Worm (Caenorhabditis elegans) whole organism, L3 larva: ENCODE data around the gene T09F3.2.

ENCODE experiments used
- R02D3.7 ChIP-seq: fragments of 150-350 bp; optimal IDR thresholded peaks from 2 replicates; lab custom pipeline; 2014; ENCODE audit warnings: missing biosample characterization, missing genetic modification characterization
- ZK546.5 ChIP-seq: sonication (generic microtip); optimal IDR thresholded peaks from 2 replicates; lab custom pipeline; 2017; ENCODE audit warnings: missing biosample characterization, missing genetic modification characterization
- aly-2 ChIP-seq: fragments of 150-350 bp; optimal IDR thresholded peaks from 2 replicates; lab custom pipeline; 2014; ENCODE audit warnings: missing biosample characterization, missing genetic modification characterization
- ama-1 ChIP-seq: fragments of 150-350 bp; optimal IDR thresholded peaks from 2 replicates; lab custom pipeline; 2018
- ceh-16 ChIP-seq: sonication (generic microtip); optimal IDR thresholded peaks from 2 replicates; lab custom pipeline; 2017; ENCODE audit warnings: missing biosample characterization, missing genetic modification characterization
- ceh-28 ChIP-seq: fragments of 150-350 bp; optimal IDR thresholded peaks from 2 replicates; lab custom pipeline; 2014; ENCODE audit warnings: missing biosample characterization, missing genetic modification reagents, missing genetic modification characterization
- ceh-82 ChIP-seq: fragments of 150-350 bp; optimal IDR thresholded peaks from 2 replicates; lab custom pipeline; 2014; ENCODE audit warnings: missing biosample characterization, missing genetic modification characterization
- ceh-9 ChIP-seq: sonication (generic microtip); optimal IDR thresholded peaks from 2 replicates; lab custom pipeline; 2018; ENCODE audit warnings: missing biosample characterization, missing genetic modification characterization
- daf-12 ChIP-seq: fragments of 150-350 bp; optimal IDR thresholded peaks from 2 replicates; lab custom pipeline; 2014; ENCODE audit warnings: missing biosample characterization, missing genetic modification reagents, missing genetic modification characterization
- egl-27 ChIP-seq: sonication (generic microtip); optimal IDR thresholded peaks from 4 replicates; lab custom pipeline; 2017; ENCODE audit warnings: missing biosample characterization, missing genetic modification reagents, missing genetic modification characterization
- egl-5 ChIP-seq: fragments of 150-350 bp; optimal IDR thresholded peaks from 2 replicates; lab custom pipeline; 2017; ENCODE audit warnings: missing biosample characterization, missing genetic modification reagents, missing genetic modification characterization, inconsistent platforms
- elt-1 ChIP-seq: fragments of 150-350 bp; optimal IDR thresholded peaks from 2 replicates; lab custom pipeline; 2014; ENCODE audit warnings: missing biosample characterization, missing genetic modification characterization
- elt-2 ChIP-seq: sonication (generic microtip); optimal IDR thresholded peaks from 2 replicates; lab custom pipeline; 2016; ENCODE audit warnings: missing genetic modification reagents, mild to moderate bottlenecking, missing genetic modification characterization, missing compliant biosample characterization
- elt-3 ChIP-seq, 3 experiments: fragments of 150-350 bp in 1 of 3; sonication (generic microtip) in 2 of 3; optimal IDR thresholded peaks; 2 replicates in 2 of 3; 4 replicates in 1 of 3; lab custom pipeline; 2014 to 2017; ENCODE audit warnings: missing biosample characterization in 3 of 3, missing genetic modification characterization in 3 of 3
- eor-1 ChIP-seq, 2 experiments: fragments of 150-350 bp; optimal IDR thresholded peaks; 2 replicates each; lab custom pipeline; 2014 to 2018; ENCODE audit warnings: missing biosample characterization in 2 of 2, missing genetic modification characterization in 2 of 2
- fkh-10 ChIP-seq: sonication (generic microtip); optimal IDR thresholded peaks from 2 replicates; lab custom pipeline; 2017; ENCODE audit warnings: missing biosample characterization, missing genetic modification reagents, missing genetic modification characterization
- fos-1 ChIP-seq: fragments of 150-350 bp; optimal IDR thresholded peaks from 2 replicates; lab custom pipeline; 2014; ENCODE audit warnings: missing biosample characterization, missing genetic modification characterization
- hmg-11 ChIP-seq: sonication (generic microtip); optimal IDR thresholded peaks from 2 replicates; lab custom pipeline; 2016; ENCODE audit warnings: missing genetic modification characterization, missing compliant biosample characterization
- jun-1 ChIP-seq: fragments of 150-350 bp; optimal IDR thresholded peaks from 2 replicates; lab custom pipeline; 2014; ENCODE audit warnings: missing biosample characterization, missing genetic modification reagents, missing genetic modification characterization
- lin-15B ChIP-seq: fragments of 150-350 bp; optimal IDR thresholded peaks from 2 replicates; lab custom pipeline; 2014; ENCODE audit warnings: missing biosample characterization, missing genetic modification characterization
- lin-39 ChIP-seq: fragments of 150-350 bp; optimal IDR thresholded peaks from 2 replicates; lab custom pipeline; 2018; ENCODE audit warnings: missing biosample characterization, missing genetic modification reagents, missing genetic modification characterization
- lsy-12 ChIP-seq: sonication (generic microtip); optimal IDR thresholded peaks from 2 replicates; lab custom pipeline; 2016; ENCODE audit warnings: mild to moderate bottlenecking, missing genetic modification characterization, missing compliant biosample characterization
- mdl-1 ChIP-seq: fragments of 150-350 bp; optimal IDR thresholded peaks from 2 replicates; lab custom pipeline; 2014; ENCODE audit warnings: missing biosample characterization, missing genetic modification characterization
- mml-1 ChIP-seq: fragments of 150-350 bp; sonication (generic microtip); optimal IDR thresholded peaks from 3 replicates; lab custom pipeline; 2014; ENCODE audit warnings: missing biosample characterization, missing genetic modification characterization
- nfya-1 ChIP-seq: sonication (generic microtip); optimal IDR thresholded peaks from 2 replicates; lab custom pipeline; 2017; ENCODE audit warnings: missing genetic modification characterization, mild to moderate bottlenecking, missing compliant biosample characterization, antibody characterized with exemption, moderate library complexity; ENCODE audit not compliant: insufficient read depth
- nhr-11 ChIP-seq: fragments of 150-350 bp; optimal IDR thresholded peaks from 2 replicates; lab custom pipeline; 2014; ENCODE audit warnings: missing biosample characterization, missing genetic modification characterization
- nhr-12 ChIP-seq: fragments of 150-350 bp; optimal IDR thresholded peaks from 2 replicates; lab custom pipeline; 2014; ENCODE audit warnings: missing biosample characterization, missing genetic modification characterization
- nhr-23 ChIP-seq: fragments of 150-350 bp; optimal IDR thresholded peaks from 2 replicates; lab custom pipeline; 2014; ENCODE audit warnings: missing biosample characterization, missing genetic modification reagents, missing genetic modification characterization
- nhr-237 ChIP-seq: fragments of 150-350 bp; optimal IDR thresholded peaks from 2 replicates; lab custom pipeline; 2014; ENCODE audit warnings: missing biosample characterization, missing genetic modification characterization
- nhr-25 ChIP-seq: sonication (generic microtip); optimal IDR thresholded peaks from 2 replicates; lab custom pipeline; 2017; ENCODE audit warnings: missing biosample characterization, missing genetic modification characterization
- nhr-28 ChIP-seq: fragments of 150-350 bp; optimal IDR thresholded peaks from 2 replicates; lab custom pipeline; 2014; ENCODE audit warnings: missing biosample characterization, missing genetic modification characterization
- nhr-43 ChIP-seq: sonication (generic microtip); optimal IDR thresholded peaks from 2 replicates; lab custom pipeline; 2016; ENCODE audit warnings: mild to moderate bottlenecking, missing genetic modification characterization, missing compliant biosample characterization; ENCODE audit not compliant: poor library complexity, severe bottlenecking
- nhr-67 ChIP-seq: fragments of 150-350 bp; optimal IDR thresholded peaks from 2 replicates; lab custom pipeline; 2014; ENCODE audit warnings: missing biosample characterization, missing genetic modification characterization
- nhr-76 ChIP-seq: fragments of 150-350 bp; sonication (generic microtip); optimal IDR thresholded peaks from 5 replicates; lab custom pipeline; 2014; ENCODE audit warnings: missing biosample characterization, missing genetic modification characterization
- nhr-77 ChIP-seq: fragments of 150-350 bp; optimal IDR thresholded peaks from 2 replicates; lab custom pipeline; 2014; ENCODE audit warnings: missing biosample characterization, missing genetic modification characterization
- pha-4 ChIP-seq: fragments of 150-350 bp; optimal IDR thresholded peaks from 2 replicates; lab custom pipeline; 2014; ENCODE audit warnings: missing biosample characterization, missing genetic modification reagents, missing genetic modification characterization
- pqm-1 ChIP-seq: fragments of 150-350 bp; optimal IDR thresholded peaks from 2 replicates; lab custom pipeline; 2017; ENCODE audit warnings: missing biosample characterization, missing genetic modification characterization, inconsistent platforms
- sea-2 ChIP-seq: fragments of 150-350 bp; sonication (generic microtip); optimal IDR thresholded peaks from 4 replicates; lab custom pipeline; 2014; ENCODE audit warnings: missing biosample characterization, missing genetic modification reagents, missing genetic modification characterization
- skn-1 ChIP-seq: fragments of 150-350 bp; optimal IDR thresholded peaks from 2 replicates; lab custom pipeline; 2014; ENCODE audit warnings: missing biosample characterization, missing genetic modification characterization
- snpc-4 ChIP-seq: fragments of 150-350 bp; optimal IDR thresholded peaks from 2 replicates; lab custom pipeline; 2014; ENCODE audit warnings: missing biosample characterization, missing genetic modification characterization
- tbx-2 ChIP-seq: sonication (generic microtip); optimal IDR thresholded peaks from 2 replicates; lab custom pipeline; 2016; ENCODE audit warnings: mild to moderate bottlenecking, missing genetic modification characterization, missing compliant biosample characterization
- unc-62 ChIP-seq: fragments of 150-350 bp; sonication (generic microtip); optimal IDR thresholded peaks from 4 replicates; lab custom pipeline; 2014; ENCODE audit warnings: missing biosample characterization, missing genetic modification reagents, missing genetic modification characterization
- zag-1 ChIP-seq: fragments of 150-350 bp; optimal IDR thresholded peaks from 2 replicates; lab custom pipeline; 2014; ENCODE audit warnings: missing biosample characterization, missing genetic modification characterization
- ztf-11 ChIP-seq: fragments of 150-350 bp; optimal IDR thresholded peaks from 2 replicates; lab custom pipeline; 2014; ENCODE audit warnings: missing biosample characterization, missing genetic modification characterization

Gene T09F3.2

ce11 chrII:10382247-10382646, 8.7 kb upstream of the T09F3.2 start (continued):
- TF ChIP-seq R02D3.7 (tag; lab: Kevin White, UChicago) (peak; percentile 16), nhr-77 (tag; lab: Kevin White, UChicago) (no peak), nhr-237 (tag; lab: Kevin White, UChicago) (no peak)

- TF ChIP-seq nfya-1 (peak; percentile 47), zag-1 (no peak), hmg-11 (tag; lab: Kevin White, UChicago) (peak; percentile 26), nhr-11 (tag; lab: Kevin White, UChicago) (no peak), nhr-43 (tag; lab: Kevin White, UChicago) (no peak), ceh-16 (tag; lab: Kevin White, UChicago) (no peak), R02D3.7 (tag; lab: Kevin White, UChicago) (no peak), ceh-9 (no peak), nhr-28 (tag; lab: Kevin White, UChicago) (no peak), nhr-25 (tag; lab: Kevin White, UChicago) (peak; percentile 68), pha-4 (tag; lab: Kevin White, UChicago) (peak; percentile 42), nhr-12 (tag; lab: Kevin White, UChicago) (no peak), elt-1 (tag; lab: Kevin White, UChicago) (peak; percentile 21), pqm-1 (tag; lab: Kevin White, UChicago) (peak; percentile 61), nhr-23 (peak; percentile 52), elt-2 (tag; lab: Kevin White, UChicago) (peak; percentile 49), ceh-82 (tag; lab: Kevin White, UChicago) (no peak)
Observed at ce11 chrII:10384680-10385383, 6.1 kb upstream of the T09F3.2 start, which contains the start of gene ztf-27. TSS of gene ztf-27 (plus strand) at chrII:10385333.

- TF ChIP-seq pha-4 (tag; lab: Kevin White, UChicago) (peak; percentile 80), nfya-1 (peak; percentile 72), ama-1 (lab: Kevin White, UChicago) (no peak), nhr-67 (tag; lab: Kevin White, UChicago) (no peak), tbx-2 (tag; lab: Kevin White, UChicago) (peak; percentile 29), mml-1 (tag; lab: Kevin White, UChicago) (peak; percentile 69), egl-27 (tag; lab: Kevin White, UChicago) (no peak), zag-1 (peak; percentile 57), skn-1 (tag; lab: Kevin White, UChicago) (no peak), sea-2 (GFP tag; lab: Kevin White, UChicago) (no peak), snpc-4 (tag; lab: Kevin White, UChicago) (no peak), ZK546.5 (tag; lab: Kevin White, UChicago) (no peak), daf-12 (tag; lab: Kevin White, UChicago) (no peak), pqm-1 (tag; lab: Kevin White, UChicago) (no peak), egl-5 (tag; lab: Kevin White, UChicago) (peak; percentile 28), unc-62 (GFP tag; lab: Kevin White, UChicago) (no peak), ceh-16 (tag; lab: Kevin White, UChicago) (no peak), nhr-76 (tag; lab: Kevin White, UChicago) (peak; percentile 52), elt-3 (tag; optimal IDR thresholded peaks at IDR 0.05; lab: Kevin White, UChicago) (no peak), fos-1 (tag; lab: Kevin White, UChicago) (no peak), lsy-12 (tag; lab: Kevin White, UChicago) (peak; percentile 74), lin-15B (tag; lab: Kevin White, UChicago) (peak; percentile 47), nhr-43 (tag; lab: Kevin White, UChicago) (peak; percentile 63), R02D3.7 (tag; lab: Kevin White, UChicago) (peak; percentile 99), aly-2 (tag; lab: Kevin White, UChicago) (no peak), ceh-28 (tag; lab: Kevin White, UChicago) (peak; percentile 20), ceh-9 (no peak), nhr-11 (tag; lab: Kevin White, UChicago) (no peak), hmg-11 (tag; lab: Kevin White, UChicago) (peak; percentile 60), lin-39 (tag; lab: Kevin White, UChicago) (peak; percentile 32), ztf-11 (tag; lab: Kevin White, UChicago) (no peak), elt-2 (tag; lab: Kevin White, UChicago) (peak; percentile 55), mdl-1 (peak; percentile 20), nhr-23 (peak; percentile 87), fkh-10 (GFP tag; lab: Kevin White, UChicago) (no peak), jun-1 (tag; lab: Kevin White, UChicago) (no peak), elt-1 (tag; lab: Kevin White, UChicago) (no peak), nhr-28 (tag; lab: Kevin White, UChicago) (no peak), nhr-12 (tag; lab: Kevin White, UChicago) (no peak), nhr-237 (tag; lab: Kevin White, UChicago) (no peak), ceh-82 (tag; lab: Kevin White, UChicago) (peak; percentile 34), eor-1 (tag; optimal IDR thresholded peaks at IDR 0.05; lab: Kevin White, UChicago) (no peak), nhr-25 (tag; lab: Kevin White, UChicago) (peak; percentile 41)
Observed at ce11 chrII:10388041-10388706, 2.8 kb upstream of the T09F3.2 start.
